Fruit fly (Drosophila melanogaster) S2 (cell line): ENCODE data around the gene mmy.

Source experiments
- CG8478 ChIP-seq: fragments of >200 bp; optimal IDR thresholded peaks from 2 replicates; lab custom pipeline; 2018
- CTCF ChIP-seq, 2 experiments: fragments of >200 bp; optimal IDR thresholded peaks; 2 replicates each; lab custom pipeline; 2018

dm6 chr2L:6447581-6448333, 25.9 kb downstream of the mmy start:
- no peak for TF ChIP-seq CG8478 (lab: Kevin White, UChicago)
- TF ChIP-seq CTCF (optimal IDR thresholded peaks at IDR 0.05; lab: Kevin White, UChicago): no peak
